Fruit fly (Drosophila melanogaster): ENCODE results near the gene Paris.
A peak's percentile ranks its signal among the peaks of the same experiment; 100 is the strongest.

Paris gene

DNA sequence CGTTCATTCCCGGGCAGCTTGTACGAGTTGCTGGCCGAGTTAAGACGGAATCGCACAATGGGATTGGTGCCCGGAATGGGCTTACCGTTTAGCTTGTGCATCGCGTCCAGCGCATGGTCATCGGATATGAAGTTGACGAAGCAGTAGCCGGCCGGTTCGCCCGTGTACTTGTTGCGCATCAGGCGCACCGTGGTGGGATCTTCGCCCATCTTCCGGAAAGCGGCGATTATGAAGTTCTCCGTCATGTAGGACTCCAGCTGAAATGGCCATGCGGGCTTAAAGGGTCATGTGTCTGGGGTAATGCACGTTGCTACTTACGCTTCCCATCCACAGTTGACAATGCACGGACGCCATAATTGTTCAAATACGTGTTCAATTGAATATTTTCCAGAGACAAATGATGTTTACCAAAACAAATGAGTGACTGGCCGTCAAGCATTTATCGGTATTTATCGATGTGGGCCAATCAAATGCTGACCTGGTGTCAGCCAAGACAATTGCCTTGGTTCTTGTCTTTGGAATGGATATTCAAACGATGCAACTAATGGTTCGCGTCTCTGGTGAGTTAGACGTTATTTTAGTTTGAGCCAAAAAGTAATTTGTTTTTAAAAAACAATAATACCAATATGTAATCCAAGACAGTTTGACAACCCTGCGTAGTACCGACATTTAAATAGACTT is 9.3 kb upstream of the Paris start, which contains the start of the genes Secp43 and ND-B8:
Gene Secp43, minus strand, starts transcription at position 445 of the 681 bp plus-strand sequence.
Gene ND-B8, plus strand, starts transcription at position 618 of the 681 bp plus-strand sequence.
- TF ChIP-seq Crg-1 (GFP tag; optimal IDR thresholded peaks at IDR 0.05) (peak; percentile 32), CG14711 (tag; optimal IDR thresholded peaks at IDR 0.05) (peak; percentile 40), CG1620 (GFP tag; optimal IDR thresholded peaks at IDR 0.05) (no peak), bab1 (GFP tag; optimal IDR thresholded peaks at IDR 0.05) (peak; percentile 54), CG7101 (tag; optimal IDR thresholded peaks at IDR 0.05) (peak; percentile 34), Mnt (GFP tag; optimal IDR thresholded peaks at IDR 0.05) (peak; percentile 13)

dm6 chr2L:4456539-4456994 is 6.8 kb upstream of the Paris start, which contains the start of gene Gs1l:
Gene Gs1l (minus strand): TSS chr2L:4456807.
- TF ChIP-seq CG7045 (GFP tag; optimal IDR thresholded peaks at IDR 0.05) (no peak), CG33017 (tag; optimal IDR thresholded peaks at IDR 0.05) (peak; percentile 30), tj (GFP tag; optimal IDR thresholded peaks at IDR 0.05) (peak; percentile 3), pad (GFP tag; optimal IDR thresholded peaks at IDR 0.05) (peak; percentile 17), CG12768 (GFP tag; optimal IDR thresholded peaks at IDR 0.05) (peak; percentile 29), CG7101 (tag; optimal IDR thresholded peaks at IDR 0.05) (peak; percentile 35), CG14711 (tag; optimal IDR thresholded peaks at IDR 0.05) (peak; percentile 13), cnc (optimal IDR thresholded peaks at IDR 0.05) (no peak), CG1620 (GFP tag; optimal IDR thresholded peaks at IDR 0.05) (no peak), CG11617 (GFP tag; optimal IDR thresholded peaks at IDR 0.05) (peak; percentile 14), ovo (GFP tag; optimal IDR thresholded peaks at IDR 0.05) (no peak), cic (GFP tag; optimal IDR thresholded peaks at IDR 0.05) (peak; percentile 47), CG5204 (GFP tag; optimal IDR thresholded peaks at IDR 0.05) (no peak), Mnt (GFP tag; optimal IDR thresholded peaks at IDR 0.05) (peak; percentile 36), toe (GFP tag; optimal IDR thresholded peaks at IDR 0.05) (no peak), bab1 (GFP tag; optimal IDR thresholded peaks at IDR 0.05) (peak; percentile 19), Crg-1 (GFP tag; optimal IDR thresholded peaks at IDR 0.05) (no peak), Hr96 (GFP tag; optimal IDR thresholded peaks at IDR 0.05) (no peak), Clk (GFP tag; optimal IDR thresholded peaks at IDR 0.05) (no peak), kay (GFP tag; ENCODE audit: borderline replicate concordance) (no peak)

DNA sequence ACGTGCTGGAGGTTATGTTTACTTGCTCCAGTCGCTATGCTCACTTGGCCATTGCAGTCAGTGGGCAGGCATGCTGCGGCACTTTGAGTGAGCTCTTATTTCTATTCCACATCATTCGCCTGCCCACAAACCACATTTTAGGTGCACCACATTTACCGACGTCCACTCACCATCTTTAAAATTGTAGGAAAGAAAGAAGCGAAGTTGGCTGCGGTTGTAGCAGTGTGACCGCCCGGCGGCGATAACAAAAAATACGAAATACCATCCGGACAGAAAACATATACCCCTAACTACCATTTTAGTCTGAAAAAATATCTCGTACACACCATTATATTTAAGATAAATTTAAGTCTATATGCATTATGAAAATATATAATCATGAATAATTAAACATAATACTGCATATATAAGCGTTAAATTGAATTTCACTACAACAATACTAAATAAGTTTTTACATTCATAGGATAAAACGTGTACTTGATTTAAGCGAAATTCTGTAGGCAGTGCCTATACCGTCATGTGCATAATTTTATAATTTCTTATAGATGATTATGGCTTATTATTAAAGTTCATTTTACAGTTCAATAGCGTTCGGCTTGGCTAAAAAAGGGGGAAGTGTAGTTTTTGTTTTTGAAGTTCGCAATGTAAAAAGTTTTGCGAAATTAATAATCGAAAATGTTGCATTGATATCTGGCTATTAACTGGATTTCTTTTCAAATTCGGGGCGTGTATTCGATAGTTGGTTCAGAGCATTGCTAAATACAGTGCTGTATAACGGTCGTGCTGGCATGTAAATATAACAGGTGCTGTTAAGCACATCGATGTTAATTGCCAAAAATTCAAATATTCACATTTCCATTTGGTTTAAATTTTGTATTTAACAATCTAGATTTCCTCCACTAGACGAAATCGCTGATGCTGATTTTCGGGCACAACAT is 5.0 kb upstream of the Paris start, which contains the start of gene RpL27A:
Gene RpL27A, minus strand, starts transcription at position 246 of the 938 bp plus-strand sequence.
- TF ChIP-seq CG11617 (GFP tag; optimal IDR thresholded peaks at IDR 0.05): peak; percentile 88
- peak; percentile 68 for TF ChIP-seq toe (GFP tag; optimal IDR thresholded peaks at IDR 0.05)
- TF ChIP-seq CG12768 (GFP tag; optimal IDR thresholded peaks at IDR 0.05): peak; percentile 60
- TF ChIP-seq CG14711 (tag; optimal IDR thresholded peaks at IDR 0.05): peak; percentile 53
- TF ChIP-seq pad (GFP tag; optimal IDR thresholded peaks at IDR 0.05): peak; percentile 51
- no peak for TF ChIP-seq cnc (optimal IDR thresholded peaks at IDR 0.05)
- peak; percentile 74 for TF ChIP-seq CG7045 (GFP tag; optimal IDR thresholded peaks at IDR 0.05)
- peak; percentile 54 for TF ChIP-seq tj (GFP tag; optimal IDR thresholded peaks at IDR 0.05)
- TF ChIP-seq Mnt (GFP tag; optimal IDR thresholded peaks at IDR 0.05): peak; percentile 93
- peak; percentile 70 for TF ChIP-seq Crg-1 (GFP tag; optimal IDR thresholded peaks at IDR 0.05)
- peak; percentile 72 for TF ChIP-seq ovo (GFP tag; optimal IDR thresholded peaks at IDR 0.05)
- TF ChIP-seq CG33017 (tag; optimal IDR thresholded peaks at IDR 0.05): peak; percentile 61
- TF ChIP-seq bab1 (GFP tag; optimal IDR thresholded peaks at IDR 0.05): peak; percentile 81
- peak; percentile 77 for TF ChIP-seq Hr96 (GFP tag; optimal IDR thresholded peaks at IDR 0.05)
- TF ChIP-seq CG1620 (GFP tag; optimal IDR thresholded peaks at IDR 0.05): peak; percentile 68
- peak; percentile 30 for TF ChIP-seq Clk (GFP tag; optimal IDR thresholded peaks at IDR 0.05)
- no peak for TF ChIP-seq kay (GFP tag; ENCODE audit: borderline replicate concordance)
- TF ChIP-seq CG7101 (tag; optimal IDR thresholded peaks at IDR 0.05): peak; percentile 85
- peak; percentile 65 for TF ChIP-seq cic (GFP tag; optimal IDR thresholded peaks at IDR 0.05)
- no peak for TF ChIP-seq CG5204 (GFP tag; optimal IDR thresholded peaks at IDR 0.05)

- peak; percentile 2 for TF ChIP-seq CG33017 (tag; optimal IDR thresholded peaks at IDR 0.05)
- TF ChIP-seq Mnt (GFP tag; optimal IDR thresholded peaks at IDR 0.05): peak; percentile 66
- TF ChIP-seq CG7101 (tag; optimal IDR thresholded peaks at IDR 0.05): peak; percentile 41
- no peak for TF ChIP-seq cnc (optimal IDR thresholded peaks at IDR 0.05)
- TF ChIP-seq CG11617 (GFP tag; optimal IDR thresholded peaks at IDR 0.05): peak; percentile 42
- TF ChIP-seq CG14711 (tag; optimal IDR thresholded peaks at IDR 0.05): peak; percentile 81
- TF ChIP-seq bab1 (GFP tag; optimal IDR thresholded peaks at IDR 0.05): peak; percentile 49
- TF ChIP-seq ovo (GFP tag; optimal IDR thresholded peaks at IDR 0.05): no peak
- TF ChIP-seq pad (GFP tag; optimal IDR thresholded peaks at IDR 0.05): peak; percentile 31
- TF ChIP-seq kay (GFP tag; ENCODE audit: borderline replicate concordance): no peak
- peak; percentile 10 for TF ChIP-seq tj (GFP tag; optimal IDR thresholded peaks at IDR 0.05)
- TF ChIP-seq CG12768 (GFP tag; optimal IDR thresholded peaks at IDR 0.05): peak; percentile 74
- TF ChIP-seq CG1620 (GFP tag; optimal IDR thresholded peaks at IDR 0.05): peak; percentile 50
- no peak for TF ChIP-seq CG5204 (GFP tag; optimal IDR thresholded peaks at IDR 0.05)
- peak; percentile 20 for TF ChIP-seq cic (GFP tag; optimal IDR thresholded peaks at IDR 0.05)
- TF ChIP-seq CG7045 (GFP tag; optimal IDR thresholded peaks at IDR 0.05): peak; percentile 26
- no peak for TF ChIP-seq Crg-1 (GFP tag; optimal IDR thresholded peaks at IDR 0.05)
- TF ChIP-seq Hr96 (GFP tag; optimal IDR thresholded peaks at IDR 0.05): peak; percentile 54
- TF ChIP-seq toe (GFP tag; optimal IDR thresholded peaks at IDR 0.05): peak; percentile 61
Observed at dm6 chr2L:4459543-4459942, 3.9 kb upstream of the Paris start, which contains the start of the genes mRpL27 and CG15435. Gene mRpL27 (minus strand): TSS chr2L:4459638. Gene CG15435 (plus strand): TSS chr2L:4459729.
